Fruit fly (Drosophila melanogaster) whole organism, embryonic: ENCODE results near the gene CG1161.

Experiments used
- Bgb ChIP-seq: fragments of 200-800 bp; sonication (Bioruptor generic); IDR thresholded peaks from 2 replicates; pipeline ENCODE4 v1.3.6; 2022; ENCODE audit warnings: missing biosample characterization, missing genetic modification characterization; ENCODE audit not compliant: partially characterized antibody
- CG10209 ChIP-seq: fragments of 200-800 bp; sonication (Bioruptor generic); optimal IDR thresholded peaks from 3 replicates; lab custom pipeline; 2017; ENCODE audit warnings: missing biosample characterization, mild to moderate bottlenecking, missing genetic modification characterization, missing genetic modification reagents
- CG10462 ChIP-seq: fragments of 200-800 bp; sonication (Bioruptor generic); optimal IDR thresholded peaks from 2 replicates; lab custom pipeline; 2016; ENCODE audit warnings: missing biosample characterization, missing genetic modification characterization
- CG11085 ChIP-seq: fragments of 200-800 bp; sonication (Bioruptor generic); IDR thresholded peaks from 2 replicates; pipeline ENCODE4 v1.3.6; 2022; ENCODE audit warnings: missing biosample characterization, missing genetic modification characterization
- CG11398 ChIP-seq: fragments of 200-800 bp; sonication (Bioruptor generic); optimal IDR thresholded peaks from 2 replicates; lab custom pipeline; 2016; ENCODE audit warnings: missing biosample characterization, missing genetic modification characterization
- CG11456 ChIP-seq: fragments of 200-800 bp; sonication (Bioruptor generic); IDR thresholded peaks from 3 replicates; pipeline ENCODE4 v1.3.6; 2022; ENCODE audit warnings: missing biosample characterization, missing genetic modification characterization
- CG14667 ChIP-seq: fragments of 200-800 bp; sonication (Bioruptor generic); IDR thresholded peaks from 2 replicates; pipeline ENCODE4 v1.3.6; 2022; ENCODE audit warnings: missing biosample characterization, missing genetic modification characterization
- CG14710 ChIP-seq: fragments of 200-800 bp; sonication (Bioruptor generic); optimal IDR thresholded peaks from 3 replicates; lab custom pipeline; 2019; ENCODE audit warnings: missing biosample characterization, mild to moderate bottlenecking, missing genetic modification characterization, moderate library complexity
- CG1529 ChIP-seq: fragments of 200-800 bp; sonication (Bioruptor generic); optimal IDR thresholded peaks from 3 replicates; lab custom pipeline; 2018; ENCODE audit warnings: missing biosample characterization, missing genetic modification characterization
- CG16813 ChIP-seq: fragments of 200-800 bp; sonication (Bioruptor generic); IDR thresholded peaks from 3 replicates; pipeline ENCODE4 v1.3.6; 2022; ENCODE audit warnings: missing biosample characterization, missing genetic modification characterization; ENCODE audit not compliant: partially characterized antibody
- CG17829 ChIP-seq: fragments of 200-800 bp; optimal IDR thresholded peaks from 2 replicates; lab custom pipeline; 2019; ENCODE audit warnings: missing biosample characterization, mild to moderate bottlenecking, missing genetic modification characterization, moderate library complexity
- CG18262 ChIP-seq: fragments of 200-800 bp; optimal IDR thresholded peaks from 3 replicates; lab custom pipeline; 2019; ENCODE audit warnings: missing biosample characterization, mild to moderate bottlenecking, missing genetic modification characterization, moderate library complexity
- CG18764 ChIP-seq: fragments of 200-800 bp; sonication (Bioruptor generic); optimal IDR thresholded peaks from 3 replicates; lab custom pipeline; 2016; ENCODE audit warnings: missing biosample characterization, missing genetic modification characterization
- CG2875 ChIP-seq: fragments of 200-800 bp; sonication (Bioruptor generic); optimal IDR thresholded peaks from 2 replicates; lab custom pipeline; 2017; ENCODE audit warnings: missing biosample characterization, mild to moderate bottlenecking, missing genetic modification characterization, missing genetic modification reagents
- CG33213 ChIP-seq: fragments of 200-800 bp; sonication (Bioruptor generic); optimal IDR thresholded peaks from 3 replicates; lab custom pipeline; 2016; ENCODE audit warnings: missing biosample characterization, missing genetic modification characterization
- CG34224 ChIP-seq: fragments of 200-800 bp; sonication (Bioruptor generic); IDR thresholded peaks from 3 replicates; pipeline ENCODE4 v1.3.6; 2022; ENCODE audit warnings: missing biosample characterization, missing genetic modification characterization; ENCODE audit not compliant: partially characterized antibody
- CG4854 ChIP-seq: fragments of 200-800 bp; sonication (Bioruptor generic); optimal IDR thresholded peaks from 2 replicates; lab custom pipeline; 2016; ENCODE audit warnings: missing biosample characterization, missing genetic modification characterization, inconsistent platforms
- CG5953 ChIP-seq: fragments of 200-800 bp; sonication (Bioruptor generic); IDR thresholded peaks from 2 replicates; pipeline ENCODE4 v1.3.6; 2022; ENCODE audit warnings: missing biosample characterization, missing genetic modification characterization
- CG6791 ChIP-seq: fragments of 200-800 bp; sonication (Bioruptor generic); IDR thresholded peaks from 3 replicates; pipeline ENCODE4 v1.3.6; 2022; ENCODE audit warnings: missing biosample characterization, missing genetic modification characterization; ENCODE audit not compliant: partially characterized antibody
- CG7928 ChIP-seq: fragments of 200-800 bp; sonication (Bioruptor generic); optimal IDR thresholded peaks from 2 replicates; lab custom pipeline; 2017; ENCODE audit warnings: missing biosample characterization, mild to moderate bottlenecking, missing genetic modification characterization
- CG7963 ChIP-seq: fragments of 200-800 bp; sonication (Bioruptor generic); IDR thresholded peaks from 3 replicates; pipeline ENCODE4 v1.3.6; 2022; ENCODE audit warnings: missing biosample characterization, missing genetic modification characterization; ENCODE audit not compliant: partially characterized antibody
- CrebB ChIP-seq: fragments of 200-800 bp; sonication (Bioruptor generic); optimal IDR thresholded peaks from 3 replicates; lab custom pipeline; 2018; ENCODE audit warnings: missing biosample characterization, mild to moderate bottlenecking, missing genetic modification characterization
- D19B ChIP-seq: fragments of 200-800 bp; sonication (Bioruptor generic); optimal IDR thresholded peaks from 2 replicates; lab custom pipeline; 2017; ENCODE audit warnings: missing biosample characterization, mild to moderate bottlenecking, missing genetic modification characterization
- Dfd ChIP-seq, 2 experiments: fragments of >200 bp; optimal IDR thresholded peaks; 2 replicates each; lab custom pipeline; 2017; ENCODE audit warnings: missing biosample characterization in 2 of 2, missing genetic modification characterization in 2 of 2
- Dp ChIP-seq: fragments of 200-800 bp; sonication (Bioruptor generic); optimal IDR thresholded peaks from 2 replicates; lab custom pipeline; 2018; ENCODE audit warnings: missing biosample characterization, mild to moderate bottlenecking, missing genetic modification characterization, moderate library complexity
- Elba2 ChIP-seq: fragments of 200-800 bp; sonication (Bioruptor generic); optimal IDR thresholded peaks from 3 replicates; lab custom pipeline; 2016; ENCODE audit warnings: missing biosample characterization, missing genetic modification characterization
- Ets65A ChIP-seq: fragments of 200-800 bp; sonication (Bioruptor generic); peaks from one replicate; lab custom pipeline; 2016; ENCODE audit warnings: missing biosample characterization, missing genetic modification characterization
- H2.0 ChIP-seq: fragments of 200-800 bp; sonication (Bioruptor generic); IDR thresholded peaks from 2 replicates; pipeline ENCODE4 v1.3.6; 2022; ENCODE audit warnings: missing biosample characterization, missing genetic modification characterization
- HHEX ChIP-seq: fragments of 200-800 bp; sonication (Bioruptor generic); optimal IDR thresholded peaks from 3 replicates; lab custom pipeline; 2017; ENCODE audit warnings: missing biosample characterization, mild to moderate bottlenecking, missing genetic modification characterization, missing genetic modification reagents
- HLH54F ChIP-seq: fragments of 200-800 bp; sonication (Bioruptor generic); optimal IDR thresholded peaks from 3 replicates; lab custom pipeline; 2016; ENCODE audit warnings: missing biosample characterization, missing genetic modification characterization
- NC2α ChIP-seq: fragments of 200-800 bp; sonication (Bioruptor generic); optimal IDR thresholded peaks from 2 replicates; lab custom pipeline; 2016; ENCODE audit warnings: missing biosample characterization, missing genetic modification characterization
- Nf-YC ChIP-seq: fragments of 200-800 bp; optimal IDR thresholded peaks from 3 replicates; lab custom pipeline; 2019; ENCODE audit warnings: missing biosample characterization, mild to moderate bottlenecking, missing genetic modification characterization, moderate library complexity
- Oli ChIP-seq: fragments of 200-800 bp; sonication (Bioruptor generic); optimal IDR thresholded peaks from 2 replicates; lab custom pipeline; 2018; ENCODE audit warnings: missing biosample characterization, mild to moderate bottlenecking, missing genetic modification characterization, moderate library complexity
- Opbp ChIP-seq: fragments of 200-800 bp; sonication (Bioruptor generic); IDR thresholded peaks from 3 replicates; pipeline ENCODE4 v1.3.6; 2022; ENCODE audit warnings: missing biosample characterization, missing genetic modification characterization; ENCODE audit not compliant: partially characterized antibody
- Taf1 ChIP-seq: fragments of 200-800 bp; sonication (Bioruptor generic); IDR thresholded peaks from 2 replicates; pipeline ENCODE4 v1.3.6; 2022; ENCODE audit warnings: missing biosample characterization, missing genetic modification characterization
- fd102C ChIP-seq: fragments of 200-800 bp; sonication (Bioruptor generic); optimal IDR thresholded peaks from 2 replicates; lab custom pipeline; 2018; ENCODE audit warnings: missing biosample characterization, mild to moderate bottlenecking, missing genetic modification characterization, moderate library complexity
- fd3F ChIP-seq: fragments of 200-800 bp; sonication (Bioruptor generic); optimal IDR thresholded peaks from 2 replicates; lab custom pipeline; 2018; ENCODE audit warnings: missing biosample characterization, mild to moderate bottlenecking, missing genetic modification characterization, moderate library complexity
- lab ChIP-seq: fragments of 200-800 bp; sonication (Bioruptor generic); optimal IDR thresholded peaks from 3 replicates; lab custom pipeline; 2017; ENCODE audit warnings: missing biosample characterization, missing genetic modification characterization, mild to moderate bottlenecking, moderate library complexity, missing genetic modification reagents
- lbe ChIP-seq: fragments of 200-800 bp; sonication (Bioruptor generic); optimal IDR thresholded peaks from 2 replicates; lab custom pipeline; 2016; ENCODE audit warnings: missing biosample characterization, mild to moderate bottlenecking, missing genetic modification characterization
- lov ChIP-seq, 2 experiments: fragments of 200-800 bp in 1 of 2; fragments of >200 bp in 1 of 2; sonication (Bioruptor generic) in 1 of 2; IDR thresholded peaks in 1 of 2; optimal IDR thresholded peaks in 1 of 2; 2 replicates in 1 of 2; 3 replicates in 1 of 2; pipeline versions ENCODE4 v1.3.6 to Lab custom; 2017 to 2022; ENCODE audit warnings: missing biosample characterization in 1 of 2, missing genetic modification characterization in 1 of 2
- mld ChIP-seq: fragments of 200-800 bp; sonication (Bioruptor generic); IDR thresholded peaks from 3 replicates; pipeline ENCODE4 v1.3.6; 2022; ENCODE audit warnings: missing biosample characterization, missing genetic modification characterization; ENCODE audit not compliant: partially characterized antibody
- nerfin-1 ChIP-seq: fragments of 200-800 bp; sonication (Bioruptor generic); optimal IDR thresholded peaks from 3 replicates; lab custom pipeline; 2019; ENCODE audit warnings: missing biosample characterization, mild to moderate bottlenecking, missing genetic modification characterization, moderate library complexity
- p53 ChIP-seq: fragments of 200-800 bp; sonication (Bioruptor generic); optimal IDR thresholded peaks from 2 replicates; lab custom pipeline; 2016; ENCODE audit warnings: missing biosample characterization, missing genetic modification characterization
- scrt ChIP-seq: fragments of 200-800 bp; sonication (Bioruptor generic); optimal IDR thresholded peaks from 2 replicates; lab custom pipeline; 2018; ENCODE audit warnings: missing biosample characterization, mild to moderate bottlenecking, missing genetic modification characterization, moderate library complexity
- sim ChIP-seq: fragments of 200-800 bp; sonication (Bioruptor generic); IDR thresholded peaks from 2 replicates; pipeline ENCODE4 v1.3.6; 2022; ENCODE audit warnings: missing biosample characterization, missing genetic modification characterization
- sima ChIP-seq: fragments of 200-800 bp; sonication (Bioruptor generic); optimal IDR thresholded peaks from 2 replicates; lab custom pipeline; 2016; ENCODE audit warnings: missing biosample characterization, missing genetic modification characterization
- stwl ChIP-seq: fragments of 200-800 bp; sonication (Bioruptor generic); optimal IDR thresholded peaks from 3 replicates; lab custom pipeline; 2018; ENCODE audit warnings: missing biosample characterization, mild to moderate bottlenecking, missing genetic modification characterization, moderate library complexity
- trh ChIP-seq: fragments of 200-800 bp; sonication (Bioruptor generic); optimal IDR thresholded peaks from 2 replicates; lab custom pipeline; 2016; ENCODE audit warnings: missing biosample characterization, missing genetic modification characterization

The CG1161 gene

dm6 chr3R:5319059-5319785, 35.7 kb upstream of the CG1161 start (continued):
- TF ChIP-seq Dp (no peak), CG5953 (GFP tag; lab: Robert Waterston, UW) (no peak), CG7963 (GFP tag; lab: Robert Waterston, UW) (no peak), Elba2 (GFP tag; lab: Kevin White, UChicago) (no peak), CG14710 (tag; lab: Kevin White, UChicago) (peak; percentile 60), Opbp (GFP tag; lab: Robert Waterston, UW) (no peak), CG14667 (GFP tag; lab: Robert Waterston, UW) (no peak), Nf-YC (tag; lab: Kevin White, UChicago) (no peak), stwl (no peak), Oli (tag; lab: Kevin White, UChicago) (no peak), HHEX (GFP tag; lab: Kevin White, UChicago) (peak; percentile 24), p53 (no peak), HLH54F (GFP tag; lab: Kevin White, UChicago) (no peak), Taf1 (GFP tag; lab: Robert Waterston, UW) (no peak), NC2α (GFP tag; lab: Kevin White, UChicago) (peak; percentile 19), CG34224 (GFP tag; lab: Robert Waterston, UW) (no peak), CG10462 (GFP tag; lab: Kevin White, UChicago) (peak; percentile 27), H2.0 (GFP tag; lab: Robert Waterston, UW) (no peak), CG10209 (peak; percentile 73), D19B (GFP tag; lab: Kevin White, UChicago) (no peak), CG33213 (GFP tag; lab: Kevin White, UChicago) (no peak), lbe (GFP tag; lab: Kevin White, UChicago) (peak; percentile 67), lab (GFP tag; lab: Kevin White, UChicago) (peak; percentile 30), sima (no peak), Dfd (GFP tag; optimal IDR thresholded peaks at IDR 0.05; lab: Kevin White, UChicago) (no peak), fd102C (GFP tag; lab: Kevin White, UChicago) (peak; percentile 81), fd3F (GFP tag; lab: Kevin White, UChicago) (no peak), CG11456 (no peak), trh (GFP tag; lab: Kevin White, UChicago) (no peak), scrt (GFP tag; lab: Kevin White, UChicago) (peak; percentile 28), CG1529 (GFP tag; lab: Kevin White, UChicago) (peak; percentile 31), CG16813 (GFP tag; lab: Robert Waterston, UW) (no peak), CG7928 (no peak), sim (peak; percentile 68; the same call in 1 of the 2 replicates), mld (no peak), Bgb (GFP tag; lab: Robert Waterston, UW) (no peak), CG18764 (GFP tag; lab: Kevin White, UChicago) (peak; percentile 32), CG2875 (GFP tag; lab: Kevin White, UChicago) (peak; percentile 68), nerfin-1 (peak; percentile 36), CG6791 (no peak), CG11398 (GFP tag; lab: Kevin White, UChicago) (peak; percentile 17), CrebB (tag; lab: Kevin White, UChicago) (peak; percentile 43), CG4854 (GFP tag; lab: Kevin White, UChicago) (peak; percentile 22), CG18262 (peak; percentile 60), lov (optimal IDR thresholded peaks at IDR 0.05; lab: Kevin White, UChicago) (no peak), lov (GFP tag; IDR thresholded peaks at IDR 0.05; lab: Robert Waterston, UW) (no peak), CG17829 (tag; lab: Kevin White, UChicago) (peak; percentile 29), CG11085 (GFP tag; lab: Robert Waterston, UW) (no peak), Ets65A (GFP tag; lab: Kevin White, UChicago) (no peak)
